Worm (Caenorhabditis elegans) whole organism, mixed stage, embryonic: ENCODE data around the gene Y51A2A.6.

ENCODE experiments used
- M03D4.4 ChIP-seq: sonication (generic microtip); optimal IDR thresholded peaks from 2 replicates; lab custom pipeline; 2017; ENCODE audit warnings: mild to moderate bottlenecking, missing genetic modification characterization, missing compliant biosample characterization
- bed-3 ChIP-seq: fragments of 200-800 bp; sonication (Bioruptor generic); optimal IDR thresholded peaks from 3 replicates; lab custom pipeline; 2018; ENCODE audit warnings: mild to moderate bottlenecking, missing genetic modification characterization, moderate library complexity, missing compliant biosample characterization
- blmp-1 ChIP-seq: fragments of 150-350 bp; optimal IDR thresholded peaks from 2 replicates; lab custom pipeline; 2014; ENCODE audit warnings: missing biosample characterization, missing genetic modification characterization
- ceh-39 ChIP-seq: fragments of 150-350 bp; optimal IDR thresholded peaks from 2 replicates; lab custom pipeline; 2014; ENCODE audit warnings: missing biosample characterization, missing genetic modification characterization
- ceh-43 ChIP-seq: fragments of 200-800 bp; sonication (Bioruptor generic); optimal IDR thresholded peaks from 2 replicates; lab custom pipeline; 2018; ENCODE audit warnings: mild to moderate bottlenecking, missing genetic modification characterization, moderate library complexity, missing compliant biosample characterization
- ceh-83 ChIP-seq: fragments of 200-800 bp; sonication (Bioruptor generic); optimal IDR thresholded peaks from 2 replicates; lab custom pipeline; 2018; ENCODE audit warnings: mild to moderate bottlenecking, missing genetic modification characterization, missing compliant biosample characterization
- ces-1 ChIP-seq: fragments of 150-350 bp; optimal IDR thresholded peaks from 2 replicates; lab custom pipeline; 2014; ENCODE audit warnings: missing biosample characterization, missing genetic modification reagents, missing genetic modification characterization
- cnd-1 ChIP-seq: fragments of 200-800 bp; sonication (Bioruptor generic); optimal IDR thresholded peaks from 2 replicates; lab custom pipeline; 2018; ENCODE audit warnings: mild to moderate bottlenecking, missing genetic modification characterization, missing compliant biosample characterization
- drap-1 ChIP-seq: fragments of 200-800 bp; sonication (Bioruptor generic); optimal IDR thresholded peaks from 3 replicates; lab custom pipeline; 2018; ENCODE audit warnings: mild to moderate bottlenecking, missing genetic modification characterization, missing compliant biosample characterization
- elt-1 ChIP-seq: sonication (generic microtip); optimal IDR thresholded peaks from 2 replicates; lab custom pipeline; 2017; ENCODE audit warnings: missing genetic modification characterization, mild to moderate bottlenecking, missing compliant biosample characterization, antibody characterized with exemption, moderate library complexity, borderline replicate concordance; ENCODE audit not compliant: insufficient read depth
- elt-3 ChIP-seq: fragments of 150-350 bp; optimal IDR thresholded peaks from 2 replicates; lab custom pipeline; 2014; ENCODE audit warnings: missing biosample characterization, missing genetic modification characterization
- flh-1 ChIP-seq: fragments of 200-800 bp; sonication (Bioruptor generic); optimal IDR thresholded peaks from 2 replicates; lab custom pipeline; 2018; ENCODE audit warnings: mild to moderate bottlenecking, missing genetic modification characterization, moderate library complexity, missing compliant biosample characterization
- ham-2 ChIP-seq: fragments of 200-800 bp; sonication (Bioruptor generic); optimal IDR thresholded peaks from 2 replicates; lab custom pipeline; 2018; ENCODE audit warnings: mild to moderate bottlenecking, missing genetic modification characterization, missing compliant biosample characterization
- hlh-1 ChIP-seq: fragments of 150-350 bp; optimal IDR thresholded peaks from 2 replicates; lab custom pipeline; 2014; ENCODE audit warnings: missing biosample characterization, missing genetic modification reagents, missing genetic modification characterization
- lin-13 ChIP-seq: fragments of 150-350 bp; optimal IDR thresholded peaks from 2 replicates; lab custom pipeline; 2014; ENCODE audit warnings: missing biosample characterization, missing genetic modification characterization
- lsy-2 ChIP-seq: fragments of 150-350 bp; optimal IDR thresholded peaks from 2 replicates; lab custom pipeline; 2014; ENCODE audit warnings: missing biosample characterization, missing genetic modification characterization
- mab-5 ChIP-seq: fragments of 150-350 bp; optimal IDR thresholded peaks from 2 replicates; lab custom pipeline; 2014; ENCODE audit warnings: missing biosample characterization, missing genetic modification characterization
- mep-1 ChIP-seq: fragments of 150-350 bp; optimal IDR thresholded peaks from 2 replicates; lab custom pipeline; 2017; ENCODE audit warnings: missing biosample characterization, missing genetic modification reagents, missing genetic modification characterization, inconsistent platforms
- mls-2 ChIP-seq: sonication (generic microtip); optimal IDR thresholded peaks from 2 replicates; lab custom pipeline; 2016; ENCODE audit warnings: mild to moderate bottlenecking, missing genetic modification characterization, moderate library complexity, missing compliant biosample characterization
- nhr-12 ChIP-seq: fragments of 150-350 bp; optimal IDR thresholded peaks from 2 replicates; lab custom pipeline; 2014; ENCODE audit warnings: missing biosample characterization, missing genetic modification characterization
- nhr-2 ChIP-seq: fragments of 150-350 bp; optimal IDR thresholded peaks from 2 replicates; lab custom pipeline; 2014; ENCODE audit warnings: missing biosample characterization, missing genetic modification characterization
- nhr-28 ChIP-seq: fragments of 150-350 bp; optimal IDR thresholded peaks from 2 replicates; lab custom pipeline; 2014; ENCODE audit warnings: missing biosample characterization, missing genetic modification characterization
- nhr-76 ChIP-seq: sonication (generic microtip); optimal IDR thresholded peaks from 2 replicates; lab custom pipeline; 2017; ENCODE audit warnings: missing biosample characterization, missing genetic modification characterization
- pha-4 ChIP-seq: fragments of 150-350 bp; optimal IDR thresholded peaks from 2 replicates; lab custom pipeline; 2018; ENCODE audit warnings: missing biosample characterization, missing genetic modification reagents, missing genetic modification characterization
- sem-2 ChIP-seq: fragments of 200-800 bp; sonication (Bioruptor generic); optimal IDR thresholded peaks from 2 replicates; lab custom pipeline; 2018; ENCODE audit warnings: mild to moderate bottlenecking, missing genetic modification characterization, missing compliant biosample characterization
- snpc-4 ChIP-seq: fragments of 150-350 bp; optimal IDR thresholded peaks from 2 replicates; lab custom pipeline; 2014; ENCODE audit warnings: missing biosample characterization, missing genetic modification characterization
- sptf-1 ChIP-seq: sonication (generic microtip); optimal IDR thresholded peaks from 2 replicates; lab custom pipeline; 2017; ENCODE audit warnings: mild to moderate bottlenecking, missing genetic modification characterization, moderate library complexity, missing compliant biosample characterization
- unc-120 ChIP-seq: sonication (generic microtip); optimal IDR thresholded peaks from 2 replicates; lab custom pipeline; 2017; ENCODE audit warnings: missing genetic modification characterization, missing compliant biosample characterization; ENCODE audit not compliant: poor library complexity, severe bottlenecking
- unc-39 ChIP-seq: fragments of 150-350 bp; optimal IDR thresholded peaks from 2 replicates; lab custom pipeline; 2014; ENCODE audit warnings: missing biosample characterization, missing genetic modification characterization
- unc-62 ChIP-seq: fragments of 150-350 bp; optimal IDR thresholded peaks from 2 replicates; lab custom pipeline; 2014; ENCODE audit warnings: missing biosample characterization, missing genetic modification reagents, missing genetic modification characterization
- zip-8 ChIP-seq: fragments of 150-350 bp; optimal IDR thresholded peaks from 2 replicates; lab custom pipeline; 2014; ENCODE audit warnings: missing biosample characterization, missing genetic modification characterization
- ztf-11 ChIP-seq: fragments of 150-350 bp; optimal IDR thresholded peaks from 2 replicates; lab custom pipeline; 2014; ENCODE audit warnings: missing biosample characterization, missing genetic modification characterization

The Y51A2A.6 gene

ce11 chrV:18270403-18270802, 32.1 kb upstream of the Y51A2A.6 start, which contains the start of gene Y37H2C.4:
TSS of gene Y37H2C.4 (plus strand) at chrV:18270703.
- no peak for TF ChIP-seq ces-1 (GFP tag; lab: Kevin White, UChicago)
- TF ChIP-seq drap-1 (GFP tag; lab: Kevin White, UChicago): no peak
- no peak for TF ChIP-seq elt-3 (tag; lab: Kevin White, UChicago)
- no peak for TF ChIP-seq cnd-1 (tag; lab: Kevin White, UChicago)
- TF ChIP-seq ceh-83: no peak
- TF ChIP-seq ztf-11 (tag; lab: Kevin White, UChicago): no peak
- TF ChIP-seq bed-3 (GFP tag; lab: Kevin White, UChicago): no peak
- TF ChIP-seq nhr-28 (tag; lab: Kevin White, UChicago): no peak
- TF ChIP-seq M03D4.4 (tag; lab: Kevin White, UChicago): no peak
- TF ChIP-seq nhr-76: no peak
- no peak for TF ChIP-seq zip-8 (tag; lab: Kevin White, UChicago)
- no peak for TF ChIP-seq sem-2 (GFP tag; lab: Kevin White, UChicago)
- no peak for TF ChIP-seq snpc-4 (tag; lab: Kevin White, UChicago)
- no peak for TF ChIP-seq lsy-2 (tag; lab: Kevin White, UChicago)
- TF ChIP-seq lin-13 (tag; lab: Kevin White, UChicago): no peak
- no peak for TF ChIP-seq pha-4 (tag; lab: Kevin White, UChicago)
- no peak for TF ChIP-seq unc-62 (GFP tag; lab: Kevin White, UChicago)
- no peak for TF ChIP-seq ceh-43 (GFP tag; lab: Kevin White, UChicago)
- no peak for TF ChIP-seq elt-1 (tag; lab: Kevin White, UChicago)
- TF ChIP-seq unc-39: no peak
- TF ChIP-seq, all 35 proteins: peak for 0

ce11 chrV:18280778-18281177, 21.7 kb upstream of the Y51A2A.6 start, which contains the start of gene Y51A2A.16:
TSS of gene Y51A2A.16 (minus strand) at chrV:18280878.
- no peak for TF ChIP-seq drap-1 (GFP tag; lab: Kevin White, UChicago)
- TF ChIP-seq lin-13 (tag; lab: Kevin White, UChicago): no peak
- TF ChIP-seq cnd-1 (tag; lab: Kevin White, UChicago): no peak
- TF ChIP-seq, all 35 proteins: peak for 0

- TF ChIP-seq mls-2 (tag; lab: Kevin White, UChicago): no peak
- no peak for TF ChIP-seq unc-39
- no peak for TF ChIP-seq elt-3 (tag; lab: Kevin White, UChicago)
- no peak for TF ChIP-seq M03D4.4 (tag; lab: Kevin White, UChicago)
These were observed 19.9 kb upstream of the Y51A2A.6 start, which contains the start of gene clec-247 for ce11 chrV:18282597-18282996. TSS of gene clec-247 (plus strand) at chrV:18282897.

- no peak for TF ChIP-seq lin-13 (tag; lab: Kevin White, UChicago)
- TF ChIP-seq pha-4 (tag; lab: Kevin White, UChicago): no peak
- TF ChIP-seq lsy-2 (tag; lab: Kevin White, UChicago): no peak
- TF ChIP-seq mab-5 (tag; lab: Kevin White, UChicago): no peak
- no peak for TF ChIP-seq mep-1 (tag; lab: Kevin White, UChicago)
- no peak for TF ChIP-seq ham-2 (GFP tag; lab: Kevin White, UChicago)
- TF ChIP-seq blmp-1: no peak
- no peak for TF ChIP-seq mls-2 (tag; lab: Kevin White, UChicago)
- TF ChIP-seq unc-39: no peak
- TF ChIP-seq flh-1: no peak
- TF ChIP-seq ceh-39 (tag; lab: Kevin White, UChicago): no peak
- no peak for TF ChIP-seq snpc-4 (tag; lab: Kevin White, UChicago)
- TF ChIP-seq ceh-83: no peak
These were observed 11.9 kb upstream of the Y51A2A.6 start, which contains the start of gene Y51A2A.4 for ce11 chrV:18290642-18291041. TSS of gene Y51A2A.4 (plus strand) at chrV:18290942.

- no peak for TF ChIP-seq sptf-1 (tag; lab: Kevin White, UChicago)
- no peak for TF ChIP-seq nhr-2 (tag; lab: Kevin White, UChicago)
- TF ChIP-seq lin-13 (tag; lab: Kevin White, UChicago): no peak
These were observed 10.2 kb upstream of the Y51A2A.6 start, which contains the start of gene Y51A2A.12 for ce11 chrV:18292295-18292694. TSS of gene Y51A2A.12 (plus strand) at chrV:18292595.

- no peak for TF ChIP-seq bed-3 (GFP tag; lab: Kevin White, UChicago)
- TF ChIP-seq mep-1 (tag; lab: Kevin White, UChicago): no peak
- no peak for TF ChIP-seq ces-1 (GFP tag; lab: Kevin White, UChicago)
- TF ChIP-seq ceh-39 (tag; lab: Kevin White, UChicago): no peak
- TF ChIP-seq ceh-83: no peak
- no peak for TF ChIP-seq ztf-11 (tag; lab: Kevin White, UChicago)
- TF ChIP-seq nhr-12: no peak
- no peak for TF ChIP-seq unc-120 (tag; lab: Kevin White, UChicago)
- TF ChIP-seq elt-3 (tag; lab: Kevin White, UChicago): no peak
- TF ChIP-seq sem-2 (GFP tag; lab: Kevin White, UChicago): no peak
- TF ChIP-seq nhr-2 (tag; lab: Kevin White, UChicago): no peak
- TF ChIP-seq M03D4.4 (tag; lab: Kevin White, UChicago): no peak
- TF ChIP-seq pha-4 (tag; lab: Kevin White, UChicago): no peak
- TF ChIP-seq mab-5 (tag; lab: Kevin White, UChicago): no peak
- no peak for TF ChIP-seq flh-1
- no peak for TF ChIP-seq zip-8 (tag; lab: Kevin White, UChicago)
- TF ChIP-seq hlh-1 (tag; lab: Kevin White, UChicago): no peak
- no peak for TF ChIP-seq elt-1 (tag; lab: Kevin White, UChicago)
These were observed 4.0 kb upstream of the Y51A2A.6 start, which contains the start of gene Y51A2A.5 for ce11 chrV:18298506-18298905. TSS of gene Y51A2A.5 (plus strand) at chrV:18298806.
